Worm (Caenorhabditis elegans): ENCODE results near the gene atg-9.

DNA sequence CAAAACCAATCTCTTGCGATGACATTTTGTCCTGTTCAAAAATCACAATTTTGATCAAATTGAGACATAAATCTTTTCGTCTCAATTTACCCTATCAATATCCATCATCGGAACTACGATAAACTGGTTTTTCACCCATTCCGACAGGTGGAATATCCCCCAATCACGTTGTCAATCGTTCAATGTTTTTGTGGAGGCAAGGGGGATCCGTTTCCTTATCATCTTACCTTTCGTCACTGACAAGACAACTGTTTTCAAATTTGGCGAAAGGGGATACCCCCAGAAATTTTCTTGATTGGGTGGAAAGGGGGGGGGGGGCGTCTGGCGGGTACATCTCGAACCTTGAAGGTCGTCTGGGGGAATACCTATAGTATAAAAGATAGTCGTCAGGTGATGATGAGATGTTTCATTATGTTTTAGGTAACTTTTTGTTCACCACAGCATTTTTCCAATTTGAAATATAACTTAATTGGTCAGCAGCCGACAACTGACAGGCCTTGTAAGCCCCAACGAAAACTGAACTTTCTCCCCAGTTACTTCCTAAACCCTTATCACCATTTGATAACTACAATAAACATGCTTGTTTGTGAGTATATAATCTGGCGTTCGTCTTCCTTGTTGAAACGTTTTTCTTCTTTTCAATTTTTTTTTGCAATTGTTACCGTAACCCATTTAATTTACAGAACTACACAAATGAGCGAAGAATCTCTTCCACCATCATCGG is 32.2 kb downstream of the atg-9 start, which contains the start of gene ZK6.8:
- TF ChIP-seq nhr-12 (tag; optimal IDR thresholded peaks at IDR 0.05) (no peak), nhr-43 (tag; optimal IDR thresholded peaks at IDR 0.05; ENCODE audit: poor library complexity, severe bottlenecking) (peak; percentile 97), snpc-4 (tag; optimal IDR thresholded peaks at IDR 0.05) (peak; percentile 31)
